Fruit fly (Drosophila melanogaster): ENCODE results near the gene CG5521.

- TF ChIP-seq Pif1B (GFP tag; optimal IDR thresholded peaks at IDR 0.05) (no peak), D1 (tag; optimal IDR thresholded peaks at IDR 0.05) (no peak)
Measured at dm6 chr3R:26960496-26960895, 6.2 kb upstream of the CG5521 start.

Measured in whole organism, pupa.